Fruit fly (Drosophila melanogaster) whole organism, embryonic: ENCODE measurements around the gene Nsun5.

Experiments used
- Ada2b ChIP-seq: fragments of 200-800 bp; sonication (Bioruptor generic); IDR thresholded peaks from 2 replicates; pipeline ENCODE4 v1.3.6; 2022; ENCODE audit warnings: missing biosample characterization, missing genetic modification characterization
- Asciz ChIP-seq: fragments of 200-800 bp; sonication (Bioruptor generic); optimal IDR thresholded peaks from 2 replicates; lab custom pipeline; 2017; ENCODE audit warnings: missing biosample characterization, mild to moderate bottlenecking, missing genetic modification characterization, missing genetic modification reagents
- Atf3 ChIP-seq: fragments of 200-800 bp; sonication (Bioruptor generic); optimal IDR thresholded peaks from 3 replicates; lab custom pipeline; 2016; ENCODE audit warnings: missing biosample characterization, missing genetic modification characterization
- B-H2 ChIP-seq: fragments of 200-800 bp; sonication (Bioruptor generic); optimal IDR thresholded peaks from 2 replicates; lab custom pipeline; 2018; ENCODE audit warnings: missing biosample characterization, mild to moderate bottlenecking, missing genetic modification characterization
- CG10979 ChIP-seq: fragments of 200-800 bp; sonication (Bioruptor generic); optimal IDR thresholded peaks from 2 replicates; lab custom pipeline; 2018; ENCODE audit warnings: missing biosample characterization, mild to moderate bottlenecking, missing genetic modification characterization, moderate library complexity
- CG11247 ChIP-seq: fragments of 200-800 bp; sonication (Bioruptor generic); IDR thresholded peaks from 2 replicates; pipeline ENCODE4 v1.3.6; 2022; ENCODE audit warnings: missing biosample characterization, missing genetic modification characterization
- CG11504 ChIP-seq: fragments of 200-800 bp; sonication (Bioruptor generic); optimal IDR thresholded peaks from 3 replicates; lab custom pipeline; 2019; ENCODE audit warnings: missing biosample characterization, mild to moderate bottlenecking, missing genetic modification characterization, moderate library complexity
- CG11560 ChIP-seq: fragments of 200-800 bp; sonication (Bioruptor generic); IDR thresholded peaks from 3 replicates; pipeline ENCODE4 v1.3.6; 2022; ENCODE audit warnings: missing biosample characterization, missing genetic modification characterization
- CG12299 ChIP-seq: fragments of 200-800 bp; sonication (Bioruptor generic); optimal IDR thresholded peaks from 2 replicates; lab custom pipeline; 2018; ENCODE audit warnings: missing biosample characterization, mild to moderate bottlenecking, missing genetic modification characterization
- CG13624 ChIP-seq: fragments of 200-800 bp; sonication (Bioruptor generic); optimal IDR thresholded peaks from 2 replicates; lab custom pipeline; 2016; ENCODE audit warnings: missing biosample characterization, missing genetic modification characterization
- CG14441 ChIP-seq: fragments of 200-800 bp; sonication (Bioruptor generic); IDR thresholded peaks from 2 replicates; pipeline ENCODE4 v1.3.6; 2022; ENCODE audit warnings: missing biosample characterization, missing genetic modification characterization
- CG1529 ChIP-seq: fragments of 200-800 bp; sonication (Bioruptor generic); optimal IDR thresholded peaks from 3 replicates; lab custom pipeline; 2018; ENCODE audit warnings: missing biosample characterization, missing genetic modification characterization
- CG15479 ChIP-seq: fragments of 200-800 bp; sonication (Bioruptor generic); optimal IDR thresholded peaks from 3 replicates; lab custom pipeline; 2019; ENCODE audit warnings: missing biosample characterization, mild to moderate bottlenecking, missing genetic modification characterization, moderate library complexity
- CG1602 ChIP-seq: fragments of 200-800 bp; sonication (Bioruptor generic); optimal IDR thresholded peaks from 3 replicates; lab custom pipeline; 2016; ENCODE audit warnings: missing biosample characterization, missing genetic modification characterization
- CG16779 ChIP-seq: fragments of 200-800 bp; sonication (Bioruptor generic); IDR thresholded peaks from 2 replicates; pipeline ENCODE4 v1.3.6; 2022; ENCODE audit warnings: missing biosample characterization, missing genetic modification characterization
- CG30431 ChIP-seq: fragments of 200-800 bp; sonication (Bioruptor generic); optimal IDR thresholded peaks from 2 replicates; lab custom pipeline; 2017; ENCODE audit warnings: missing biosample characterization, missing genetic modification characterization
- CG3726 ChIP-seq: fragments of 200-800 bp; sonication (Bioruptor generic); IDR thresholded peaks from 3 replicates; pipeline ENCODE4, ENCODE4 v1.3.6; 2022; ENCODE audit warnings: missing biosample characterization, missing genetic modification characterization
- CG3847 ChIP-seq: fragments of 200-800 bp; sonication (Bioruptor generic); IDR thresholded peaks from 2 replicates; pipeline ENCODE4 v1.3.6; 2022; ENCODE audit warnings: missing biosample characterization, missing genetic modification characterization
- CG3995 ChIP-seq: fragments of 200-800 bp; sonication (Bioruptor generic); optimal IDR thresholded peaks from 3 replicates; lab custom pipeline; 2016; ENCODE audit warnings: missing biosample characterization, missing genetic modification characterization
- CG6683 ChIP-seq: fragments of 200-800 bp; sonication (Bioruptor generic); optimal IDR thresholded peaks from 2 replicates; lab custom pipeline; 2017; ENCODE audit warnings: missing biosample characterization, mild to moderate bottlenecking, missing genetic modification characterization, missing genetic modification reagents
- CG7372 ChIP-seq: fragments of 200-800 bp; sonication (Bioruptor generic); IDR thresholded peaks from 2 replicates; pipeline ENCODE4 v1.3.6; 2022; ENCODE audit warnings: missing biosample characterization, missing genetic modification characterization
- CG7786 ChIP-seq: fragments of 200-800 bp; sonication (Bioruptor generic); optimal IDR thresholded peaks from 2 replicates; lab custom pipeline; 2016; ENCODE audit warnings: missing biosample characterization, missing genetic modification characterization
- CG9817 ChIP-seq: fragments of 200-800 bp; sonication (Bioruptor generic); optimal IDR thresholded peaks from 2 replicates; lab custom pipeline; 2018; ENCODE audit warnings: missing biosample characterization, mild to moderate bottlenecking, missing genetic modification characterization, moderate library complexity
- CHES-1-like ChIP-seq: fragments of 200-800 bp; sonication (Bioruptor generic); optimal IDR thresholded peaks from 2 replicates; lab custom pipeline; 2016; ENCODE audit warnings: missing biosample characterization, missing genetic modification characterization
- Dref ChIP-seq: fragments of 200-800 bp; sonication (Bioruptor generic); IDR thresholded peaks from 2 replicates; pipeline ENCODE4 v1.3.6; 2022; ENCODE audit warnings: missing biosample characterization, missing genetic modification characterization
- GATAe ChIP-seq: fragments of 200-800 bp; sonication (Bioruptor generic); conservative IDR thresholded peaks from 2 replicates; pipeline ENCODE4 v1.3.6; 2022; ENCODE audit warnings: missing biosample characterization, missing genetic modification characterization
- HLH3B ChIP-seq: fragments of 200-800 bp; sonication (Bioruptor generic); IDR thresholded peaks from 2 replicates; pipeline ENCODE4 v1.3.6; 2022; ENCODE audit warnings: missing biosample characterization, missing genetic modification characterization
- HLH54F ChIP-seq: fragments of 200-800 bp; sonication (Bioruptor generic); optimal IDR thresholded peaks from 3 replicates; lab custom pipeline; 2016; ENCODE audit warnings: missing biosample characterization, missing genetic modification characterization
- Lim3 ChIP-seq: fragments of 200-800 bp; sonication (Bioruptor generic); IDR thresholded peaks from 2 replicates; pipeline ENCODE4 v1.3.6; 2022; ENCODE audit warnings: missing biosample characterization, missing genetic modification characterization
- NFAT ChIP-seq: fragments of 200-800 bp; sonication (Bioruptor generic); IDR thresholded peaks from 2 replicates; pipeline ENCODE4 v1.3.6; 2022; ENCODE audit warnings: missing biosample characterization, missing genetic modification characterization
- Poxn ChIP-seq: fragments of 200-800 bp; sonication (Bioruptor generic); IDR thresholded peaks from 2 replicates; pipeline ENCODE4 v1.3.6; 2022; ENCODE audit warnings: missing biosample characterization, missing genetic modification characterization
- bsh ChIP-seq, 2 experiments: fragments of 200-800 bp; sonication (Bioruptor generic); optimal IDR thresholded peaks; 2 replicates each; lab custom pipeline; 2017 to 2018; ENCODE audit warnings: mild to moderate bottlenecking in 2 of 2, missing biosample characterization in 2 of 2, missing genetic modification characterization in 2 of 2, moderate library complexity in 1 of 2
- cas ChIP-seq: fragments of 200-800 bp; sonication (Bioruptor generic); IDR thresholded peaks from 2 replicates; pipeline ENCODE4 v1.3.6; 2022; ENCODE audit warnings: missing biosample characterization, missing genetic modification characterization
- cato ChIP-seq: fragments of 200-800 bp; sonication (Bioruptor generic); optimal IDR thresholded peaks from 2 replicates; lab custom pipeline; 2016; ENCODE audit warnings: missing biosample characterization, missing genetic modification characterization, borderline replicate concordance
- cg ChIP-seq: fragments of 200-800 bp; sonication (Bioruptor generic); optimal IDR thresholded peaks from 3 replicates; lab custom pipeline; 2019; ENCODE audit warnings: missing biosample characterization, mild to moderate bottlenecking, missing genetic modification characterization, moderate library complexity
- emc ChIP-seq: fragments of 200-800 bp; sonication (Bioruptor generic); optimal IDR thresholded peaks from 2 replicates; lab custom pipeline; 2016; ENCODE audit warnings: missing biosample characterization, missing genetic modification characterization
- esg ChIP-seq: fragments of 200-800 bp; sonication (Bioruptor generic); conservative IDR thresholded peaks from 2 replicates; pipeline ENCODE4 v1.3.6; 2022; ENCODE audit warnings: missing biosample characterization, missing genetic modification characterization
- ewg ChIP-seq: fragments of 200-800 bp; sonication (Bioruptor generic); optimal IDR thresholded peaks from 3 replicates; lab custom pipeline; 2017; ENCODE audit warnings: mild to moderate bottlenecking, missing biosample characterization, missing genetic modification reagents, missing genetic modification characterization
- fd3F ChIP-seq: fragments of 200-800 bp; sonication (Bioruptor generic); optimal IDR thresholded peaks from 2 replicates; lab custom pipeline; 2018; ENCODE audit warnings: missing biosample characterization, mild to moderate bottlenecking, missing genetic modification characterization, moderate library complexity
- gcm ChIP-seq: fragments of 200-800 bp; sonication (Bioruptor generic); optimal IDR thresholded peaks from 2 replicates; lab custom pipeline; 2019; ENCODE audit warnings: missing biosample characterization, mild to moderate bottlenecking, missing genetic modification characterization, moderate library complexity
- gem ChIP-seq: fragments of 200-800 bp; sonication (Bioruptor generic); optimal IDR thresholded peaks from 2 replicates; lab custom pipeline; 2019; ENCODE audit warnings: missing biosample characterization, mild to moderate bottlenecking, missing genetic modification characterization, moderate library complexity
- gsb ChIP-seq: fragments of 200-800 bp; sonication (Bioruptor generic); IDR thresholded peaks from 2 replicates; pipeline ENCODE4 v1.3.6; 2022; ENCODE audit warnings: missing biosample characterization, missing genetic modification characterization
- ken ChIP-seq: fragments of 200-800 bp; sonication (Bioruptor generic); IDR thresholded peaks from 3 replicates; pipeline ENCODE4 v1.3.6; 2022; ENCODE audit warnings: missing biosample characterization, missing genetic modification characterization
- nerfin-2 ChIP-seq: fragments of 200-800 bp; sonication (Bioruptor generic); IDR thresholded peaks from 2 replicates; pipeline ENCODE4 v1.3.6; 2022; ENCODE audit warnings: missing biosample characterization, missing genetic modification characterization; ENCODE audit not compliant: partially characterized antibody
- nmo ChIP-seq: fragments of 200-800 bp; sonication (Bioruptor generic); optimal IDR thresholded peaks from 2 replicates; lab custom pipeline; 2018; ENCODE audit warnings: missing biosample characterization, mild to moderate bottlenecking, missing genetic modification characterization, moderate library complexity
- scrt ChIP-seq: fragments of 200-800 bp; sonication (Bioruptor generic); optimal IDR thresholded peaks from 2 replicates; lab custom pipeline; 2018; ENCODE audit warnings: missing biosample characterization, mild to moderate bottlenecking, missing genetic modification characterization, moderate library complexity
- ssp ChIP-seq: fragments of 200-800 bp; sonication (Bioruptor generic); IDR thresholded peaks from 2 replicates; pipeline ENCODE4 v1.3.6; 2022; ENCODE audit warnings: missing biosample characterization, missing genetic modification characterization
- stwl ChIP-seq: fragments of 200-800 bp; sonication (Bioruptor generic); optimal IDR thresholded peaks from 3 replicates; lab custom pipeline; 2018; ENCODE audit warnings: missing biosample characterization, mild to moderate bottlenecking, missing genetic modification characterization, moderate library complexity
- sug ChIP-seq: fragments of 200-800 bp; optimal IDR thresholded peaks from 2 replicates; lab custom pipeline; 2019; ENCODE audit warnings: missing biosample characterization, mild to moderate bottlenecking, missing genetic modification characterization, moderate library complexity
- tin ChIP-seq: fragments of 200-800 bp; sonication (Bioruptor generic); optimal IDR thresholded peaks from 3 replicates; lab custom pipeline; 2016; ENCODE audit warnings: missing biosample characterization, missing genetic modification characterization
- wek ChIP-seq: fragments of 200-800 bp; sonication (Bioruptor generic); optimal IDR thresholded peaks from 3 replicates; lab custom pipeline; 2018; ENCODE audit warnings: missing biosample characterization, mild to moderate bottlenecking, missing genetic modification characterization, moderate library complexity

Gene Nsun5

dm6 chr3R:19157997-19158396 is 4.1 kb downstream of the Nsun5 start (continued):
- TF ChIP-seq CG11560 (tag; lab: Robert Waterston, UW), result no peak
- TF ChIP-seq CG7372 (GFP tag; lab: Robert Waterston, UW), result no peak
- peak; percentile 24 for TF ChIP-seq CG11504 (tag; lab: Kevin White, UChicago)
- no peak for TF ChIP-seq CG11247 (GFP tag; lab: Robert Waterston, UW)
- TF ChIP-seq CG3995, result no peak
- TF ChIP-seq CG13624 (GFP tag; lab: Kevin White, UChicago), result peak; percentile 5
- no peak for TF ChIP-seq ssp (GFP tag; lab: Robert Waterston, UW)
- no peak for TF ChIP-seq cas (GFP tag; lab: Robert Waterston, UW)
- TF ChIP-seq wek (GFP tag; lab: Kevin White, UChicago), result no peak
- peak; percentile 6 for TF ChIP-seq CG10979
- peak; percentile 23; the same call in 1 of the 3 replicates for TF ChIP-seq ken
- no peak for TF ChIP-seq scrt (GFP tag; lab: Kevin White, UChicago)
- no peak for TF ChIP-seq Dref (GFP tag; lab: Robert Waterston, UW)
- TF ChIP-seq CG1529 (GFP tag; lab: Kevin White, UChicago), result no peak
- no peak for TF ChIP-seq GATAe (GFP tag; lab: Robert Waterston, UW)
- TF ChIP-seq cg (GFP tag; lab: Kevin White, UChicago), result no peak
- TF ChIP-seq gem, result peak; percentile 34
- no peak for TF ChIP-seq stwl (tag; lab: Kevin White, UChicago)
- no peak for TF ChIP-seq CG3726 (GFP tag; lab: Robert Waterston, UW)
- no peak for TF ChIP-seq CG6683 (GFP tag; lab: Kevin White, UChicago)
- TF ChIP-seq emc (GFP tag; lab: Kevin White, UChicago), result no peak
- TF ChIP-seq gcm, result no peak
- 0 out of 2 replicates have a peak, but pooled peaks have one; percentile 22 for TF ChIP-seq HLH3B (GFP tag; lab: Robert Waterston, UW)
- no peak for TF ChIP-seq CHES-1-like
- TF ChIP-seq ewg (GFP tag; lab: Kevin White, UChicago), result no peak
- TF ChIP-seq bsh (GFP tag; optimal IDR thresholded peaks at IDR 0.05; lab: Kevin White, UChicago), result peak in 1 of 2 experiments; percentile 13
- no peak for TF ChIP-seq Lim3
- TF ChIP-seq nerfin-2 (GFP tag; lab: Robert Waterston, UW), result no peak
- no peak for TF ChIP-seq sug (tag; lab: Kevin White, UChicago)
- no peak for TF ChIP-seq Asciz
- TF ChIP-seq Poxn (GFP tag; lab: Robert Waterston, UW), result no peak
- TF ChIP-seq CG9817, result no peak
- TF ChIP-seq B-H2, result no peak
- TF ChIP-seq Ada2b (GFP tag; lab: Robert Waterston, UW), result 0 out of 2 replicates have a peak, but pooled peaks have one; percentile 24
- no peak for TF ChIP-seq cato (GFP tag; lab: Kevin White, UChicago)
- no peak for TF ChIP-seq CG7786 (GFP tag; lab: Kevin White, UChicago)
- no peak for TF ChIP-seq gsb (GFP tag; lab: Robert Waterston, UW)
- TF ChIP-seq CG14441 (GFP tag; lab: Robert Waterston, UW), result peak; percentile 51; the same call in 1 of the 2 replicates
- no peak for TF ChIP-seq Atf3 (GFP tag; lab: Kevin White, UChicago)
- no peak for TF ChIP-seq NFAT (GFP tag; lab: Robert Waterston, UW)
- TF ChIP-seq CG16779, result no peak
- TF ChIP-seq esg (GFP tag; lab: Robert Waterston, UW), result peak; percentile 17; the same call in 1 of the 2 replicates
- TF ChIP-seq CG1602, result no peak
- TF ChIP-seq nmo (GFP tag; lab: Kevin White, UChicago), result peak; percentile 7
- TF ChIP-seq tin (GFP tag; lab: Kevin White, UChicago), result no peak
- TF ChIP-seq CG3847 (GFP tag; lab: Robert Waterston, UW), result 0 out of 2 replicates have a peak, but pooled peaks have one; percentile 9
- no peak for TF ChIP-seq fd3F (GFP tag; lab: Kevin White, UChicago)
- TF ChIP-seq HLH54F (GFP tag; lab: Kevin White, UChicago), result no peak
- no peak for TF ChIP-seq CG15479 (GFP tag; lab: Kevin White, UChicago)
- TF ChIP-seq CG30431, result no peak
- TF ChIP-seq CG12299 (tag; lab: Kevin White, UChicago), result no peak
